Worm (Caenorhabditis elegans): Measurements from ENCODE around the gene F11A10.5.
A peak's percentile ranks its signal among the peaks of the same experiment; 100 is the strongest.

Gene F11A10.5

ce11 chrIV:12113056-12113455, 19.1 kb downstream of the F11A10.5 start:
- peak; percentile 23 for TF ChIP-seq hlh-1 (tag; optimal IDR thresholded peaks at IDR 0.05)
- peak; percentile 43 for TF ChIP-seq unc-120 (tag; optimal IDR thresholded peaks at IDR 0.05; ENCODE audit: poor library complexity, severe bottlenecking)
- no peak for TF ChIP-seq zip-8 (tag; optimal IDR thresholded peaks at IDR 0.05)
- TF ChIP-seq drap-1 (GFP tag; optimal IDR thresholded peaks at IDR 0.05): no peak
- TF ChIP-seq nhr-28 (tag; optimal IDR thresholded peaks at IDR 0.05): no peak

- peak; percentile 72 for TF ChIP-seq ces-1 (GFP tag; optimal IDR thresholded peaks at IDR 0.05)
- TF ChIP-seq ztf-11 (tag; optimal IDR thresholded peaks at IDR 0.05): no peak
Measured at ce11 chrIV:12114498-12114897, 20.6 kb downstream of the F11A10.5 start.

ce11 chrIV:12120536-12120935, 26.6 kb downstream of the F11A10.5 start:
- TF ChIP-seq blmp-1 (tag; optimal IDR thresholded peaks at IDR 0.05) (no peak), ces-1 (GFP tag; optimal IDR thresholded peaks at IDR 0.05) (no peak), unc-120 (tag; optimal IDR thresholded peaks at IDR 0.05; ENCODE audit: poor library complexity, severe bottlenecking) (no peak), drap-1 (GFP tag; optimal IDR thresholded peaks at IDR 0.05) (no peak)

ce11 chrIV:12121076-12121475, 27.2 kb downstream of the F11A10.5 start, which contains the start of the genes ddb-1 and M18.6:
Gene ddb-1, minus strand, starts transcription at chrIV:12121165.
Gene M18.6, plus strand, starts transcription at chrIV:12121310.
- no peak for TF ChIP-seq ceh-83 (GFP tag; optimal IDR thresholded peaks at IDR 0.05)
- no peak for TF ChIP-seq mab-5 (tag; optimal IDR thresholded peaks at IDR 0.05)
- TF ChIP-seq cnd-1 (tag; optimal IDR thresholded peaks at IDR 0.05): no peak
- TF ChIP-seq ces-1 (GFP tag; optimal IDR thresholded peaks at IDR 0.05): peak; percentile 24
- TF ChIP-seq drap-1 (GFP tag; optimal IDR thresholded peaks at IDR 0.05): no peak
- TF ChIP-seq ham-2 (GFP tag; optimal IDR thresholded peaks at IDR 0.05): peak; percentile 18
- no peak for TF ChIP-seq elt-1 (tag; optimal IDR thresholded peaks at IDR 0.05; ENCODE audit: borderline replicate concordance, insufficient read depth)
- no peak for TF ChIP-seq hlh-1 (tag; optimal IDR thresholded peaks at IDR 0.05)
- no peak for TF ChIP-seq nhr-2 (tag; optimal IDR thresholded peaks at IDR 0.05)
- TF ChIP-seq pha-4 (tag; optimal IDR thresholded peaks at IDR 0.05): peak; percentile 44
- TF ChIP-seq lin-13 (tag; optimal IDR thresholded peaks at IDR 0.05): no peak
- no peak for TF ChIP-seq unc-39 (tag; optimal IDR thresholded peaks at IDR 0.05)
- TF ChIP-seq nhr-28 (tag; optimal IDR thresholded peaks at IDR 0.05): no peak
- TF ChIP-seq lsy-2 (tag; optimal IDR thresholded peaks at IDR 0.05): peak; percentile 43
- TF ChIP-seq mep-1 (tag; optimal IDR thresholded peaks at IDR 0.05): peak; percentile 40
- TF ChIP-seq nhr-237 (tag; optimal IDR thresholded peaks at IDR 0.05): no peak
- TF ChIP-seq ztf-11 (tag; optimal IDR thresholded peaks at IDR 0.05): no peak
- no peak for TF ChIP-seq nhr-76 (tag; optimal IDR thresholded peaks at IDR 0.05)

- TF ChIP-seq mep-1 (tag; optimal IDR thresholded peaks at IDR 0.05): peak; percentile 43
- TF ChIP-seq unc-120 (tag; optimal IDR thresholded peaks at IDR 0.05; ENCODE audit: poor library complexity, severe bottlenecking): peak; percentile 57
- no peak for TF ChIP-seq M03D4.4 (tag; optimal IDR thresholded peaks at IDR 0.05)
- TF ChIP-seq ceh-39 (tag; optimal IDR thresholded peaks at IDR 0.05): peak; percentile 49
- no peak for TF ChIP-seq lin-32 (GFP tag; optimal IDR thresholded peaks at IDR 0.05)
- TF ChIP-seq ces-1 (GFP tag; optimal IDR thresholded peaks at IDR 0.05): peak; percentile 53
Measured at ce11 chrIV:12122874-12123664, 29.1 kb downstream of the F11A10.5 start, which contains the start of gene aly-3. Gene aly-3, plus strand, starts transcription at chrIV:12123282.

ce11 chrIV:12124314-12125084, 30.6 kb downstream of the F11A10.5 start, which contains the start of gene dhhc-6:
Gene dhhc-6, plus strand, starts transcription at chrIV:12124952.
- TF ChIP-seq elt-3 (tag; optimal IDR thresholded peaks at IDR 0.05) (no peak), unc-120 (tag; optimal IDR thresholded peaks at IDR 0.05; ENCODE audit: poor library complexity, severe bottlenecking) (no peak), unc-62 (GFP tag; optimal IDR thresholded peaks at IDR 0.05) (no peak), ztf-11 (tag; optimal IDR thresholded peaks at IDR 0.05) (no peak)

Measured in whole organism, mixed stage, embryonic.